Worm (Caenorhabditis elegans) whole organism, young adult: ENCODE data around the gene ZK354.8.

Experiments
- F57C9.4 ChIP-seq: sonication (generic microtip); optimal IDR thresholded peaks from 2 replicates; lab custom pipeline; 2017; ENCODE audit warnings: mild to moderate bottlenecking, missing genetic modification characterization, missing compliant biosample characterization
- hlh-12 ChIP-seq: sonication (generic microtip); optimal IDR thresholded peaks from 2 replicates; lab custom pipeline; 2016; ENCODE audit warnings: missing genetic modification characterization, missing compliant biosample characterization
- lin-54 ChIP-seq: fragments of 200-800 bp; sonication (Bioruptor generic); optimal IDR thresholded peaks from 2 replicates; lab custom pipeline; 2018; ENCODE audit warnings: mild to moderate bottlenecking, missing genetic modification characterization, missing compliant biosample characterization

DNA sequence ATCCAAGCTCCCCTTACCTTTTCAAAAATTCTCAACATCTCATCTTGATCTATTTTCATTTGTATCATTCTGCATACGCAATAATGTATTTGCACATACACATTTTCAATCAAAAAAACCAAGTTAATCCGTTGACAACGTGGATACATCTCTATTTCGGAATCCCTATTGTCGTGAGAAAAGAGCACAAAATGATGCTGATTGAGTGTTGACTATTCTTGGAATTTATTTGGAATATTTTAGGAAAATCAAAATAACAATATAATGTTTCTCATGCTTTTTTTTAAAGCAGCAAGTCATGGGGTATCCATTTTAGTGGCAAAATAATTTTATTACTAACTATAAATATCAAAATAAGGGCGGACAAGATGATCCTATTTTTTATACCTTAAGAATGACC, 24.5 kb downstream of the ZK354.8 start:
- TF ChIP-seq hlh-12 (tag; lab: Kevin White, UChicago) (no peak), lin-54 (no peak), F57C9.4 (tag; lab: Kevin White, UChicago) (no peak)
